Worm (Caenorhabditis elegans) whole organism, dauer: ENCODE measurements around the gene Y116A8C.29.
"Not testable (repeated sequence)": the region's sequence is repeated elsewhere in the genome, so short reads cannot be mapped to it uniquely, and the experiment has no call there.

Source experiments
- unc-62 ChIP-seq: sonication (generic microtip); optimal IDR thresholded peaks from 2 replicates; lab custom pipeline; 2017; ENCODE audit warnings: missing biosample characterization, missing genetic modification reagents, missing genetic modification characterization

Gene Y116A8C.29

ce11 chrIV:17093701-17094100 is at the start of gene Y116A8C.29:
Gene Y116A8C.29, plus strand, starts transcription at chrIV:17094028.
- no peak for TF ChIP-seq unc-62 (GFP tag; lab: Kevin White, UChicago)

- TF ChIP-seq unc-62 (GFP tag; lab: Kevin White, UChicago) = no peak
Observed at ce11 chrIV:17045691-17046090, 48.1 kb upstream of the Y116A8C.29 start, which contains the start of gene clec-195. Gene clec-195, minus strand, starts transcription at chrIV:17045791.

- TF ChIP-seq unc-62 (GFP tag; lab: Kevin White, UChicago) = no peak
Observed at ce11 chrIV:17048257-17048656, 45.6 kb upstream of the Y116A8C.29 start, which contains the start of gene athp-3. Gene athp-3, minus strand, starts transcription at chrIV:17048357.

- no peak for TF ChIP-seq unc-62 (GFP tag; lab: Kevin White, UChicago)
Observed at ce11 chrIV:17053261-17053660, 40.6 kb upstream of the Y116A8C.29 start, which contains the start of gene Y116A8C.23. Gene Y116A8C.23, plus strand, starts transcription at chrIV:17053561.

ce11 chrIV:17058036-17058435 is 35.8 kb upstream of the Y116A8C.29 start, which contains the start of gene Y116A8C.44:
Gene Y116A8C.44, minus strand, starts transcription at chrIV:17058136.
- TF ChIP-seq unc-62 (GFP tag; lab: Kevin White, UChicago) = no peak

ce11 chrIV:17063700-17064099 is 30.1 kb upstream of the Y116A8C.29 start, which contains the start of gene Y116A8C.467:
Gene Y116A8C.467, minus strand, starts transcription at chrIV:17063800.
- not testable (repeated sequence) for TF ChIP-seq unc-62 (GFP tag; lab: Kevin White, UChicago)

ce11 chrIV:17064937-17065336 is 28.9 kb upstream of the Y116A8C.29 start, which contains the start of gene Y116A8C.465:
Gene Y116A8C.465, plus strand, starts transcription at chrIV:17065237.
- TF ChIP-seq unc-62 (GFP tag; lab: Kevin White, UChicago) = not testable (repeated sequence)

- TF ChIP-seq unc-62 (GFP tag; lab: Kevin White, UChicago) = not testable (repeated sequence)
Observed at ce11 chrIV:17070791-17071190, 23.0 kb upstream of the Y116A8C.29 start, which contains the start of gene Y116A8C.24. Gene Y116A8C.24, minus strand, starts transcription at chrIV:17070891.

- TF ChIP-seq unc-62 (GFP tag; lab: Kevin White, UChicago) = no peak
Observed at ce11 chrIV:17078649-17079048, 15.2 kb upstream of the Y116A8C.29 start, which contains the start of gene Y116A8C.25. Gene Y116A8C.25, minus strand, starts transcription at chrIV:17078749.

ce11 chrIV:17084317-17084716 is 9.5 kb upstream of the Y116A8C.29 start:
- no peak for TF ChIP-seq unc-62 (GFP tag; lab: Kevin White, UChicago)

- no peak for TF ChIP-seq unc-62 (GFP tag; lab: Kevin White, UChicago)
Observed at ce11 chrIV:17084839-17085238, 9.0 kb upstream of the Y116A8C.29 start.

ce11 chrIV:17087384-17088099 is 6.3 kb upstream of the Y116A8C.29 start, which contains the start of the genes snx-13 and snr-1:
Gene snx-13, minus strand, starts transcription at chrIV:17087438.
Gene snr-1, plus strand, starts transcription at chrIV:17088049.
- TF ChIP-seq unc-62 (GFP tag; lab: Kevin White, UChicago) = no peak

- no peak for TF ChIP-seq unc-62 (GFP tag; lab: Kevin White, UChicago)
Observed at ce11 chrIV:17088849-17089248, 5.0 kb upstream of the Y116A8C.29 start, which contains the start of gene Y116A8C.43. Gene Y116A8C.43, plus strand, starts transcription at chrIV:17088851.

ce11 chrIV:17096168-17096567 is 2.3 kb downstream of the Y116A8C.29 start, which contains the start of gene Y116A8C.27:
Gene Y116A8C.27, minus strand, starts transcription at chrIV:17096268.
- TF ChIP-seq unc-62 (GFP tag; lab: Kevin White, UChicago) = no peak

ce11 chrIV:17099113-17099512 is 5.3 kb downstream of the Y116A8C.29 start:
- TF ChIP-seq unc-62 (GFP tag; lab: Kevin White, UChicago) = no peak

- no peak for TF ChIP-seq unc-62 (GFP tag; lab: Kevin White, UChicago)
Observed at ce11 chrIV:17100148-17100547, 6.3 kb downstream of the Y116A8C.29 start, which contains the start of gene bca-2. Gene bca-2, minus strand, starts transcription at chrIV:17100248.
